Fruit fly (Drosophila melanogaster): ENCODE measurements around the gene CG3734.

- no peak for TF ChIP-seq Myc (optimal IDR thresholded peaks at IDR 0.05)
- TF ChIP-seq psq (optimal IDR thresholded peaks at IDR 0.05): no peak
- no peak for TF ChIP-seq ttk (optimal IDR thresholded peaks at IDR 0.05)
- no peak for TF ChIP-seq h (optimal IDR thresholded peaks at IDR 0.05)
- TF ChIP-seq Sin3A (optimal IDR thresholded peaks at IDR 0.05): no peak
These were observed 35.5 kb upstream of the CG3734 start for dm6 chr3R:19352121-19352520.

All from Kc167 (cell line).